Fruit fly (Drosophila melanogaster): ENCODE measurements around the gene Hacd1.

DNA sequence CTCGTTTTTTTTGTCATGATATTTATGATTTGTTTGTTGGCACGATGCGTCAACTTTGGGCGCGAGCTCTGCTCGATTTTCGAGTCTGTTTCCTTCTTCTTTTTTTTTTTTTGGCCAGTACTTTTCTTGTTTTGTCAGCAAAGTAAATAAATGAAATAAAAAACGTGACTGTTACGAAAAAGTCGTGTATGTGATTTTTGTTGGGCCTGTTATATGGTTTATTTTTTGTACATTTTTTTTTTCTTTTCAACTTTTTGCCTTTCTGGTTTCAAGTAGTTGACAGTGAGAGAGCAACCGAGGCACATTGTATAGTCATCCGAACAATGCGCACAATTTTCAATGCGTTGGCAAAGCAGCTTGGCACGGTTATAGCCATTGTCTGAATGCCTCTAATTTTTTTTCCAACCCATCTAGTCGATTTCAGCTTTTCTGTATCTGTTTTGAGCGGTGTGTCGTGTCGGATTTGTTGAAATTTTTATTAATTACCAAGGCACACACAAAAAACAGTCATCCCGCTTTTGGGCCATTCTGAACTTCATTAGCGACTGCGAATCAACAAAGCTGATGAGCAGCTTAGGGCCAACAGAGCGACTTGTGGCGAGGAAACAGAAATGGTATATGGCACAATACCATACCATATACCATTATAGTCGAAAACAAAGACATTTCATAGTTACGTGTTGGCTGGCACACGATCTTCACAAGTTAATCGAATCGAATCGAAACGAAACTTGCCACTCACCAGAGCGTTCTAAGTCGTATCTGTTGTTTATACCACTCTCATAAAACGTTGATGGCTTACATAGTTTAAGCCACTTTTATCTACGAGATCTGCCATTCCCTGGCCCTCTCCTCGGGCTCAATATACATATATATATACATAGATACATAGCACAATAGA is 38.4 kb downstream of the Hacd1 start:
- no peak for TF ChIP-seq CG10631 (GFP tag; optimal IDR thresholded peaks at IDR 0.05)
- TF ChIP-seq Eip78C (GFP tag), result peak; percentile 46
- no peak for TF ChIP-seq Smox (GFP tag; optimal IDR thresholded peaks at IDR 0.05)
- no peak for TF ChIP-seq OdsH (GFP tag; optimal IDR thresholded peaks at IDR 0.05)
- no peak for TF ChIP-seq CG32006 (GFP tag; optimal IDR thresholded peaks at IDR 0.05)
- no peak for TF ChIP-seq Hr4 (GFP tag; optimal IDR thresholded peaks at IDR 0.05)
- TF ChIP-seq fd85E (GFP tag; optimal IDR thresholded peaks at IDR 0.05), result no peak
- TF ChIP-seq Sox102F (GFP tag; optimal IDR thresholded peaks at IDR 0.05), result no peak
- TF ChIP-seq CG3919 (GFP tag; optimal IDR thresholded peaks at IDR 0.05), result no peak

Measured in whole organism, prepupa.